Worm (Caenorhabditis elegans): ENCODE measurements around the gene K10H10.10.

DNA sequence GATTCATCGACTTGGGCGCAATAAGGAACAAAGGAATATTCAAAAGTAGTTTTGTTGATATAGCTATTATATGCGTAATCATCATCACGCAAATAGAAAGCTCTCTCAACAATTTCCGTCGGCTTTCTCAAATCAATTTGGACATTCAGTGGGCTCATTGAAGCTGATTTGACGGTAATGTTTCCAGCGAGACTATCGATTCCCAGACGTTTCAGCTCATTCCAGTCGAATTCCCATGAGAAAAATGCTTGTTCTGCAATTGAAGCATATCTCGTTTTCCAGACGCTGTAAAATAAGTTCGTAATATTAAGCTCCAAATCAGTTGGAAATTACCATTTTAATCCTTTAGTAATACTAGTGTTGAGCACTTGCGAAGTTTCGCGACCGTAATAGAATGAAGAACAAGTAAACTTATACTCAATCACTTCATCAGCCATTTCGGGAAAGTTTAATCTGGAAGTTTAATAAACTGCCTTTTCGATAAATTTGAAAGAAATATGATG lies 15.6 kb downstream of the K10H10.10 start, which contains the start of gene btb-20:
- TF ChIP-seq ces-1 (GFP tag; optimal IDR thresholded peaks at IDR 0.05) (no peak), lsy-2 (tag; optimal IDR thresholded peaks at IDR 0.05) (no peak), mep-1 (tag; optimal IDR thresholded peaks at IDR 0.05) (no peak)

All from whole organism, mixed stage, embryonic.